Worm (Caenorhabditis elegans): ENCODE results near the gene Y62E10A.20.
"Not testable (repeated sequence)": the region's sequence is repeated elsewhere in the genome, so short reads cannot be mapped to it uniquely, and the experiment has no call there.

The Y62E10A.20 gene

DNA sequence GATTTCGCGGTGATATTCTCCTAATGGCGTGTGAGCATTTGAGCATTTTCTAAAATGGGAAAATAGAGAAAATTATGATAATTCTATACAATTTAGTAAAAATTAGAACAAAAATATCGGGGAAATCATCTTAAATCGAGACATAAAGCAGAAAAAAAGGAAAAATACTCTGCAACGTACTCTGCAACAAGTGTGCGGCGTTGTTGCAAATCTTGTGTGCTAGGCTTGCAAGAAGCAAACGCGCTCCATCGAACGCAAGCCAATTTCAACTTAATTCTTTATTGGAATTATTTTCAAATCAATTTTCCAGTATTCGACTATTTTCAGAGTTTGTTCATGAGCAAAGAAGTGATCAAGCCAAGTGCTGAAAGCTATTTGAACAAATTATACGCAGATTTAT lies at the start of gene Y62E10A.20, which contains the start of the genes Y62E10A.23 and mdt-9 (continued):
- no peak for TF ChIP-seq B0261.1 (tag; optimal IDR thresholded peaks at IDR 0.05)
- no peak for TF ChIP-seq hmg-20 (GFP tag; IDR thresholded peaks at IDR 0.05)
- no peak for TF ChIP-seq lag-1 (GFP tag; IDR thresholded peaks at IDR 0.05)

- TF ChIP-seq hlh-26 (GFP tag; conservative IDR thresholded peaks at IDR 0.05); atf-7 (tag; optimal IDR thresholded peaks at IDR 0.05); F23B12.7 (tag; optimal IDR thresholded peaks at IDR 0.05; ENCODE audit: insufficient read depth): not testable (repeated sequence)
Measured at ce11 chrIV:13433904-13434303, 48.0 kb upstream of the Y62E10A.20 start, which contains the start of gene K09B11.5. TSS of gene K09B11.5 (minus strand) at chrIV:13434004.

- TF ChIP-seq hmg-20 (GFP tag; IDR thresholded peaks at IDR 0.05) (0 out of 2 replicates have a peak, but pooled peaks have one; percentile 36), ceh-100 (GFP tag; IDR thresholded peaks at IDR 0.05) (peak; percentile 43; the same call in 1 of the 2 replicates), ztf-6 (GFP tag; IDR thresholded peaks at IDR 0.05) (peak; percentile 65; the same call in 1 of the 2 replicates), Y79H2A.3 (GFP tag; conservative IDR thresholded peaks at IDR 0.05) (peak; percentile 31; the same call in 1 of the 2 replicates), hmg-1.2 (GFP tag; IDR thresholded peaks at IDR 0.05) (peak; percentile 33), mcd-1 (GFP tag; IDR thresholded peaks at IDR 0.05) (peak; percentile 82), ekl-4 (GFP tag; IDR thresholded peaks at IDR 0.05) (peak; percentile 67; the same call in 1 of the 2 replicates), C17E4.6 (GFP tag; IDR thresholded peaks at IDR 0.05) (0 out of 2 replicates have a peak, but pooled peaks have one; percentile 7), nfyb-1 (GFP tag; IDR thresholded peaks at IDR 0.05) (peak; percentile 77), attf-6 (GFP tag; IDR thresholded peaks at IDR 0.05) (peak; percentile 87), him-1 (tag; optimal IDR thresholded peaks at IDR 0.05) (peak; percentile 46), lin-26 (GFP tag; IDR thresholded peaks at IDR 0.05) (peak; percentile 100), Y95B8A.8 (GFP tag; IDR thresholded peaks at IDR 0.05) (peak; percentile 50; the same call in 1 of the 2 replicates), egrh-3 (GFP tag; IDR thresholded peaks at IDR 0.05) (peak; percentile 87; the same call in 1 of the 2 replicates), madf-8 (GFP tag; conservative IDR thresholded peaks at IDR 0.05) (peak; percentile 19; the same call in 1 of the 2 replicates), tbp1 (GFP tag; optimal IDR thresholded peaks at IDR 0.05) (peak; percentile 72), aptf-3 (GFP tag; IDR thresholded peaks at IDR 0.05) (0 out of 2 replicates have a peak, but pooled peaks have one; percentile 56), hsf-1 (GFP tag; IDR thresholded peaks at IDR 0.05) (peak; percentile 40; the same call in 1 of the 2 replicates), madf-6 (GFP tag; IDR thresholded peaks at IDR 0.05) (peak; percentile 66), snpc-4 (GFP tag; optimal IDR thresholded peaks at IDR 0.05) (peak; percentile 38), snpc-4 (tag; optimal IDR thresholded peaks at IDR 0.05) (peak in 3 of 4 experiments; percentile 68 to 95 (median 92)), F33H1.4 (GFP tag; IDR thresholded peaks at IDR 0.05) (peak; percentile 54), rpc-1 (tag; optimal IDR thresholded peaks at IDR 0.05) (peak; percentile 1), rcor-1 (GFP tag; IDR thresholded peaks at IDR 0.05) (peak; percentile 80), Y53G8AR.9 (GFP tag; conservative IDR thresholded peaks at IDR 0.05) (peak; percentile 44; the same call in 1 of the 2 replicates), D2030.7 (GFP tag; IDR thresholded peaks at IDR 0.05) (peak; percentile 48; the same call in 1 of the 2 replicates), egl-44 (GFP tag; IDR thresholded peaks at IDR 0.05) (0 out of 2 replicates have a peak, but pooled peaks have one; percentile 40), pbrm-1 (GFP tag; IDR thresholded peaks at IDR 0.05) (peak; percentile 63; the same call in 1 of the 2 replicates)
- TF ChIP-seq rpc-1 (optimal IDR thresholded peaks at IDR 0.05): not testable (repeated sequence)
Measured at ce11 chrIV:13430137-13430536, 44.2 kb upstream of the Y62E10A.20 start.

DNA sequence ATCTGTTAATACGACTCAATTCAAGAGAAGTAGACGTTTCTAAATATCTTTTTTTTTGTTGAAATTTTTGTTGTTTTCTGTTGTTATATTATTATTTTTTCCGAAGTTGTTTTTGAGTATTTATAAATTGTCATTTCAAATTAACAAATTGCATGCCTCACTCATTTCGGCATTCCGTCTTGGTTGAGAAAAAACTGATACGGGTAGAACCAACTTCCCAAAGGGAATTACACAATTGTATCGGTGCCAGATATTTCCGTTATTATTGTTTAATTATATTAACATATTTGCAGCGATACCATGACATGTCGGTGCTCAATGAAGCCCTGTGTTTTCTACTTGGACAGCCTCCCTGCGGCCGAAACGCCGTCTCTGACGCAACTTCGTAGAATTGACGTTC lies 43.3 kb upstream of the Y62E10A.20 start, which contains the start of gene K09B11.4:
TSS of gene K09B11.4 (plus strand) at position 301 of the 400 bp plus-strand sequence.
- TF ChIP-seq xnd-1 (tag; optimal IDR thresholded peaks at IDR 0.05) (no peak), madf-3 (GFP tag; IDR thresholded peaks at IDR 0.05) (no peak), lin-54 (GFP tag; optimal IDR thresholded peaks at IDR 0.05) (no peak), aptf-3 (GFP tag; IDR thresholded peaks at IDR 0.05) (no peak), mxl-1 (tag; optimal IDR thresholded peaks at IDR 0.05) (no peak), Y53F4B.3 (GFP tag; IDR thresholded peaks at IDR 0.05) (no peak), unc-130 (GFP tag; optimal IDR thresholded peaks at IDR 0.05) (no peak), ekl-4 (GFP tag; IDR thresholded peaks at IDR 0.05) (no peak), fkh-3 (tag; optimal IDR thresholded peaks at IDR 0.05) (no peak), snpc-3.4 (tag; optimal IDR thresholded peaks at IDR 0.05) (no peak), nhr-90 (tag; optimal IDR thresholded peaks at IDR 0.05) (no peak), egrh-3 (GFP tag; IDR thresholded peaks at IDR 0.05) (no peak), rec-8 (tag; optimal IDR thresholded peaks at IDR 0.05) (no peak), atf-7 (tag; optimal IDR thresholded peaks at IDR 0.05) (no peak), hlh-26 (GFP tag; conservative IDR thresholded peaks at IDR 0.05) (no peak)

Measured in whole organism, young adult.